Comparison of ENCODE assay signal across 2 worm cellular contexts in the genomic region with DNA sequence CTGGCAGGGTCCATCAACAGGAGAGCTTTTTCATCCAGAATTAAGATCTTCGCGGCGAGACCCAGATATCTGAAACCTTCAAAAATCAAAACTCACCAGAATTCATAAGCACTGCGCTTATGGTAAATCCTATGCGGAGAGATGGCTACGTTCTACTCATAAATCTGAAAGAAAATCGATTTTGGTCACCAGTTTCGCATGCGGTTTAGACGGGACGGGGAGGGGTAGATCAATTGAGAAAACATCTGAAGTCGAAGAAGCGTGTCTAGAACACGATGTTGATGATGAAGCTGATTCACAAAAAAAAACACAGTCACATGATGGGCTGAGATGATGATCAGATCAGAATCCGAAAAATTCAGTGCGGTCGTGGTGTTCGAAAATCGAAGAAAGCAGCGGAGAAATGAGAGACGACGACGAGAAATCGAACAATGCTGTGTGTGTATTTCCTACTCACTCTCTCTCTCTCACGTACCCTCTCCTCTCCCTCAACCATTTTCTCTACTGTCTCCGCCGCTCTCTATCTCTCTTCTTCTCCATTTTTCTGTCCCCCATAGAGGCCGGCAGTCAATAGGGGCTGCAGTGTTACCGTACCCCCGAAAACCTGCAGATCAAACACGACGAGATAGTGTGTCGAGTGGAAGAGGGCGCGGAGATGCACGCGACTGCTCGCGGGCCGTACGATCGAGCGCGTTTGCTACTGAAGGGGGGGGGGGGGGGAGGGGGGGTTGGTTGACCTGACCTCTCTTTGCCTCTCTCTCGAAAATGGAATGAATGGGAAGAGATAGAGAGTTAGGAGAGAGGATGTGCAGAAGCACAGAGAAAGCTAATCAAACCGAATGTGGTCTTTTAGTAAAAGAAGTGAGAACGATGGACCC.
TF ChIP-seq lines count a peak whose summit lies in the region.

A gene (minus strand): TSS at position 171 of the 878 bp plus-strand sequence.

TF ChIP-seq in whole organism, L4 larva, 104 proteins besides CTCF, POLR2A, EP300 and RAD21 (continued from another document):
- TF ChIP-seq spr-1 (tag; optimal IDR thresholded peaks at IDR 0.05; lab: Kevin White, UChicago): peak; percentile 86
- TF ChIP-seq daf-16 (GFP tag; optimal IDR thresholded peaks at IDR 0.05; lab: Kevin White, UChicago): peak in 1 of 2 experiments; percentile 81
- peak; percentile 88 for TF ChIP-seq daf-16 (tag; optimal IDR thresholded peaks at IDR 0.05; lab: Kevin White, UChicago)
- TF ChIP-seq duxl-1 (tag; optimal IDR thresholded peaks at IDR 0.05; lab: Kevin White, UChicago; ENCODE audit: poor library complexity): peak; percentile 86
- peak; percentile 97 for TF ChIP-seq pha-4 (GFP tag; IDR thresholded peaks at IDR 0.05; lab: Robert Waterston, UW)
- TF ChIP-seq pha-4 (tag; optimal IDR thresholded peaks at IDR 0.05; lab: Kevin White, UChicago): peak; percentile 76
- no peak for TF ChIP-seq ceh-32 (tag; optimal IDR thresholded peaks at IDR 0.05; lab: Kevin White, UChicago; ENCODE audit: poor library complexity)
- peak; percentile 86 for TF ChIP-seq saeg-2 (GFP tag; IDR thresholded peaks at IDR 0.05; lab: Robert Waterston, UW)
- TF ChIP-seq ZK337.2 (GFP tag; IDR thresholded peaks at IDR 0.05; lab: Robert Waterston, UW): 0 out of 2 replicates have a peak, but pooled peaks have one; percentile 19
- TF ChIP-seq nhr-28 (tag; optimal IDR thresholded peaks at IDR 0.05; lab: Kevin White, UChicago): peak; percentile 83
- TF ChIP-seq nhr-111 (GFP tag; optimal IDR thresholded peaks at IDR 0.05; lab: Kevin White, UChicago): no peak
- peak; percentile 91 for TF ChIP-seq lin-13 (GFP tag; optimal IDR thresholded peaks at IDR 0.05; lab: Kevin White, UChicago)
- no peak for TF ChIP-seq unc-39 (tag; optimal IDR thresholded peaks at IDR 0.05; lab: Kevin White, UChicago)
- TF ChIP-seq hif-1 (tag; optimal IDR thresholded peaks at IDR 0.05; lab: Kevin White, UChicago): peak; percentile 20 to 95
- no peak for TF ChIP-seq zip-11 (GFP tag; IDR thresholded peaks at IDR 0.05; lab: Robert Waterston, UW)
- TF ChIP-seq F49E8.2 (tag; optimal IDR thresholded peaks at IDR 0.05; lab: Kevin White, UChicago; ENCODE audit: borderline replicate concordance): no peak
- peak; percentile 10 for TF ChIP-seq ama-1 (optimal IDR thresholded peaks at IDR 0.05; lab: Kevin White, UChicago)
- TF ChIP-seq F44E2.7 (GFP tag; IDR thresholded peaks at IDR 0.05; lab: Robert Waterston, UW): 0 out of 2 replicates have a peak, but pooled peaks have one; percentile 7
- no peak for TF ChIP-seq ces-1 (GFP tag; optimal IDR thresholded peaks at IDR 0.05; lab: Kevin White, UChicago)
- peak; percentile 1 for TF ChIP-seq F10B5.3 (tag; optimal IDR thresholded peaks at IDR 0.05; lab: Kevin White, UChicago)
- peak; percentile 84 for TF ChIP-seq tra-1 (GFP tag; IDR thresholded peaks at IDR 0.05; lab: Robert Waterston, UW)
- peak; percentile 11 for TF ChIP-seq pqm-1 (tag; optimal IDR thresholded peaks at IDR 0.05; lab: Kevin White, UChicago)
- TF ChIP-seq mxl-3 (GFP tag; optimal IDR thresholded peaks at IDR 0.05; lab: Kevin White, UChicago): peak; percentile 96
- no peak for TF ChIP-seq R02D3.7 (tag; optimal IDR thresholded peaks at IDR 0.05; lab: Kevin White, UChicago)
- no peak for TF ChIP-seq Y105C5A.15 (GFP tag; IDR thresholded peaks at IDR 0.05; lab: Robert Waterston, UW)
- TF ChIP-seq ceh-28 (tag; optimal IDR thresholded peaks at IDR 0.05; lab: Kevin White, UChicago): peak; percentile 71
- TF ChIP-seq lir-3 (tag; optimal IDR thresholded peaks at IDR 0.05; lab: Kevin White, UChicago): no peak
- TF ChIP-seq mdt-29 (GFP tag; IDR thresholded peaks at IDR 0.05; lab: Robert Waterston, UW): peak; percentile 53; the same call in 1 of the 2 replicates
- TF ChIP-seq Y75B8A.6 (GFP tag; IDR thresholded peaks at IDR 0.05; lab: Robert Waterston, UW): no peak
- peak; percentile 87 for TF ChIP-seq F37D6.2 (tag; optimal IDR thresholded peaks at IDR 0.05; lab: Kevin White, UChicago)
- peak; percentile 95 for TF ChIP-seq lin-38 (GFP tag; IDR thresholded peaks at IDR 0.05; lab: Robert Waterston, UW)
- TF ChIP-seq gei-8 (GFP tag; optimal IDR thresholded peaks at IDR 0.05; lab: Kevin White, UChicago): peak; percentile 67
- peak; percentile 79 for TF ChIP-seq nhr-102 (tag; optimal IDR thresholded peaks at IDR 0.05; lab: Kevin White, UChicago)
- TF ChIP-seq T26A8.4 (GFP tag; IDR thresholded peaks at IDR 0.05; lab: Robert Waterston, UW): peak; percentile 92
- peak; percentile 86 for TF ChIP-seq arid-1 (GFP tag; conservative IDR thresholded peaks at IDR 0.05; lab: Robert Waterston, UW)
- TF ChIP-seq rbr-2 (tag; optimal IDR thresholded peaks at IDR 0.05; lab: Kevin White, UChicago): peak; percentile 94
- peak; percentile 71; the same call in 1 of the 2 replicates for TF ChIP-seq lim-7 (GFP tag; IDR thresholded peaks at IDR 0.05; lab: Robert Waterston, UW)
- TF ChIP-seq mes-2 (tag; optimal IDR thresholded peaks at IDR 0.05; lab: Kevin White, UChicago; ENCODE audit: poor library complexity, severe bottlenecking): peak; percentile 91
- peak; percentile 90 for TF ChIP-seq nhr-25 (tag; optimal IDR thresholded peaks at IDR 0.05; lab: Kevin White, UChicago; ENCODE audit: borderline replicate concordance, insufficient read depth)
- TF ChIP-seq Y48G9A.11 (GFP tag; IDR thresholded peaks at IDR 0.05; lab: Robert Waterston, UW): no peak
- TF ChIP-seq jun-1 (tag; optimal IDR thresholded peaks at IDR 0.05; lab: Kevin White, UChicago): peak; percentile 89
- no peak for TF ChIP-seq tag-97 (GFP tag; IDR thresholded peaks at IDR 0.05; lab: Robert Waterston, UW)
- TF ChIP-seq nhr-237 (tag; optimal IDR thresholded peaks at IDR 0.05; lab: Kevin White, UChicago): peak; percentile 28
- TF ChIP-seq dpl-1 (GFP tag; optimal IDR thresholded peaks at IDR 0.05; lab: Kevin White, UChicago): peak; percentile 77
- peak; percentile 97 for TF ChIP-seq dve-1 (tag; optimal IDR thresholded peaks at IDR 0.05; lab: Kevin White, UChicago; ENCODE audit: insufficient read depth)
- TF ChIP-seq daf-12 (tag; optimal IDR thresholded peaks at IDR 0.05; lab: Kevin White, UChicago): no peak
- TF ChIP-seq snpc-1.2 (GFP tag; IDR thresholded peaks at IDR 0.05; lab: Robert Waterston, UW): peak; percentile 55; the same call in 1 of the 2 replicates
- 0 out of 2 replicates have a peak, but pooled peaks have one; percentile 44 for TF ChIP-seq daf-8 (GFP tag; IDR thresholded peaks at IDR 0.05; lab: Robert Waterston, UW)
- peak; percentile 75 for TF ChIP-seq lin-15B (tag; optimal IDR thresholded peaks at IDR 0.05; lab: Kevin White, UChicago)
- TF ChIP-seq attf-4 (tag; optimal IDR thresholded peaks at IDR 0.05; lab: Kevin White, UChicago): no peak
- TF ChIP-seq unc-62 (GFP tag; optimal IDR thresholded peaks at IDR 0.05 in 1 of 2; lab: Kevin White, UChicago): peak in 1 of 2 experiments; percentile 96
- no peak for TF ChIP-seq unc-62 (tag; optimal IDR thresholded peaks at IDR 0.05; lab: Kevin White, UChicago)
- peak; percentile 77 for TF ChIP-seq nhr-48 (tag; optimal IDR thresholded peaks at IDR 0.05; lab: Kevin White, UChicago)
- TF ChIP-seq ceh-82 (tag; optimal IDR thresholded peaks at IDR 0.05; lab: Kevin White, UChicago): no peak
- TF ChIP-seq mdl-1 (tag; optimal IDR thresholded peaks at IDR 0.05; lab: Kevin White, UChicago): peak; percentile 69 to 97
- peak; percentile 90 for TF ChIP-seq nhr-42 (GFP tag; IDR thresholded peaks at IDR 0.05; lab: Robert Waterston, UW)

TF ChIP-seq in whole organism, late embryonic, 69 proteins besides CTCF, POLR2A, EP300 and RAD21 (continued from another document):
- TF ChIP-seq ceh-34 (tag; optimal IDR thresholded peaks at IDR 0.05; lab: Kevin White, UChicago) (peak; percentile 76), che-1 (tag; optimal IDR thresholded peaks at IDR 0.05; lab: Kevin White, UChicago) (peak; percentile 67), syd-9 (tag; optimal IDR thresholded peaks at IDR 0.05; lab: Kevin White, UChicago) (no peak), hlh-15 (tag; optimal IDR thresholded peaks at IDR 0.05; lab: Kevin White, UChicago) (no peak), elt-2 (tag; optimal IDR thresholded peaks at IDR 0.05; lab: Kevin White, UChicago) (peak; percentile 93), unc-55 (GFP tag; optimal IDR thresholded peaks at IDR 0.05; lab: Kevin White, UChicago) (peak; percentile 87), lin-11 (tag; optimal IDR thresholded peaks at IDR 0.05; lab: Kevin White, UChicago) (peak; percentile 41), hlh-6 (tag; optimal IDR thresholded peaks at IDR 0.05; lab: Kevin White, UChicago) (no peak), madf-2 (tag; optimal IDR thresholded peaks at IDR 0.05; lab: Kevin White, UChicago) (peak; percentile 88), C38D4.7 (GFP tag; optimal IDR thresholded peaks at IDR 0.05; lab: Kevin White, UChicago) (peak; percentile 57), K09A11.1 (tag; optimal IDR thresholded peaks at IDR 0.05; lab: Kevin White, UChicago; ENCODE audit: insufficient read depth) (no peak), ceh-14 (tag; optimal IDR thresholded peaks at IDR 0.05; lab: Kevin White, UChicago) (peak; percentile 60), nhr-11 (tag; optimal IDR thresholded peaks at IDR 0.05; lab: Kevin White, UChicago) (no peak), ceh-45 (GFP tag; IDR thresholded peaks at IDR 0.05; lab: Robert Waterston, UW) (no peak)
